Worm (Caenorhabditis elegans): ENCODE data around the gene T04A6.2.

Gene T04A6.2

DNA sequence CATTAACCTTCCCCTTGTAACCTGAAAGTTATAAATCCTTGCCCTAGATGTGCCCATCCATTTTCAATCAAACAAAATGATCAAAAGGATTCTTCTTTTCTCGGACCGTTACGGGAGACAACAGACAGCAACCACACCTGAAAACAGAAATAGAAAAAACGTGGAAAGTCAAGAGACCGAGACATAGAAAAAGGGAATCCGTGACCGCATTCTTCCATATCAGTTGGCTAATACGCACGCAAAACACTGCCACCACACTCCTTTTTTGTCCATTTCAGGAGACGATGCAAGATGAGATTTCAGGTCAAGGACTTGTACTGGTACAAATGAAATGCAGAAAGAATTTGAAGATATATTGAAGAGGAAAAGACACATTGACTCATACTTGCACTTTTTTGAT, 3.7 kb downstream of the T04A6.2 start:
- no peak for TF ChIP-seq unc-62 (GFP tag; optimal IDR thresholded peaks at IDR 0.05)

DNA sequence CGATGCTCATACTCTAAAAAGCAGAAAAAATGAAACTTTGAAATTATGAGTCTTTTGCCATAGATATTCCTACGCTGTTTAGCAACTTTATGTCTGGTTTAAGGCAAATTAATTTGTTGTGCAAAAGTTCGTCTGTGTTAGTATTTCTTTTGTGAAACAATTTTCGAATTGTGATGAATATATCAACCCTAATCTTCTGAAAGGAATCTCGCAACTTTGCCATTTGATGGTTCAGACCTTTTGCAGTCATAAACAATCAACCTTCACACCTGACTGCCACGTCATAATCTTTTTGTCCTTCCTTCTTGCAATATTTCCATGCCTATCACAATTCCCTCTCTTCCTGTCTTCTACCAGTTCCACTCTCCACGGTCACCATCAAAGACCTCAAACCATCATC, 5.2 kb downstream of the T04A6.2 start:
- no peak for TF ChIP-seq unc-62 (GFP tag; optimal IDR thresholded peaks at IDR 0.05)

DNA sequence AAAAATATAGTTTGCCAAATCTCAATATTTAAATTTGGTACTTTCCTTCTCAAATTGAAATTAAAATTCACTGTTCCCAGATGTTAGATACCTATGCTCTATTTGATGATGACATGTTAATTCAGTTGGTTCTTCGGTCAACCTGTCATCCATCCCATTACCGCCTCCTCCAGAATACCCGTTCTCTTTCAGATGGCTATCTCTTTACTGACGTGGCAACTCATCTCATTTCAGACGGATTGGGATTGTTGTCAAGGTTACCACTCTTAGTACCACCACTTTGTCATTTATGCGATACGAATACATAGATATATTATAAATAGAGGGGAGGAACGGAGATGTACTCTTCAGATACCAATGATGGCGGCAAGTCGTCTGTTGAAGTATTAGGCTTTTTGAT, 6.7 kb downstream of the T04A6.2 start:
- no peak for TF ChIP-seq unc-62 (GFP tag; optimal IDR thresholded peaks at IDR 0.05)

DNA sequence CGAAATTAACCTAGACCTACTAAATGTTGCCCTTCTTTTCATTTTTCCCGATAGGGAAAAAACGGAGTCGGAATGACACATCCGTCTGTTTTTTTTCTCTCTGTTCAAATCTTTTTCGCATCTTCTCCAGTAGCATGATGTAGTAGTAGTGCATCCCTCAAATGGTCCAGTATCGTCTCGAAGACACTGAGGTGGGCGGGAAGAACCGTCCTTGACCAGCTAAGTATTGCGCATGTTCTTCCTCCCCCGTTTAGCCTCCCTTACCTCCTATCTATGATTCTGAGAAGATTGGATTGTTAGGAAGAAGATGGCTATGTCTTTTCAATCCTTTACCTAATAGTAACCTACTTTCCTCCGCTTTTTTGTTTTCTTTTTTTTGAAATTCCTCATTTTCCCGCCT, 8.3 kb downstream of the T04A6.2 start:
- no peak for TF ChIP-seq unc-62 (GFP tag; optimal IDR thresholded peaks at IDR 0.05)

DNA sequence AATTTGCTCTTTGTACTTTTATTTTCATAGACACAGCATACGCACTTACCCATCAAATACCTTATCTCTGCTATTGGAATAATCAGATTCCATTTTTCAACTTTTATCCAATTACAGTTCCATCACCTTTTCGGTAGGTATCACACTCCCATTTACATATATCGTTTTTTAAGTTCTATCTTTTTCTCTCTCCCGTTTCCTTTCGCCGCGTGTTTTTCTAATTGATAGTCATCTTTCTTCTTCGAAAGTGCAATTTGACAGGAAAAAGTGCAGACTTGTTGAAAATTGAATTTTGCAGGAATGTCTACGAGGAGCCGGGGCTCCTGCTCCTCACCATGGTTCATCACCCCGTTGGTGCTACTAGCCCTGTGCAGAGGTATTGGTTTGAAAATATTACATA, 10.5 kb downstream of the T04A6.2 start, which contains the start of gene fbn-1:
TSS of gene fbn-1 (plus strand) at position 301 of the 400 bp plus-strand sequence.
- no peak for TF ChIP-seq unc-62 (GFP tag; optimal IDR thresholded peaks at IDR 0.05)

DNA sequence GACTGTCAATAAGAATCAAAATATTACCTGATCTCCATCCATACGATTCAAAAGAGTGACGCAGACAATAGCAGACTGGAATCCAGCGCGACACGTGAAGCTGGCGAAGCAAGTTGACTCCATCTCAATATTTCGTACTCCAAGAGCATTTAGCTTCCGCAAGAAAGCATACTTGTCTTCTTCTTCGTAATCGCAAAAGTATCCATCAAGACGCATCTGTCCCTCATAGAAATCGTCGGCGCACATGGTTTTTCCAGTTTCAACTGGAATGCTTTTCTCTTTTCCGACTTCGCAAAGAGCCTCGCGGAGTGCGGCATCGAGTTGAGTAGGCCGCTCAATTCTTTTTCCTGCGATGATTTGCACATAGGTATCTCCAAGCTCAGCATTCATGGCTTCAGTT, 26.7 kb downstream of the T04A6.2 start:
- no peak for TF ChIP-seq unc-62 (GFP tag; optimal IDR thresholded peaks at IDR 0.05)

DNA sequence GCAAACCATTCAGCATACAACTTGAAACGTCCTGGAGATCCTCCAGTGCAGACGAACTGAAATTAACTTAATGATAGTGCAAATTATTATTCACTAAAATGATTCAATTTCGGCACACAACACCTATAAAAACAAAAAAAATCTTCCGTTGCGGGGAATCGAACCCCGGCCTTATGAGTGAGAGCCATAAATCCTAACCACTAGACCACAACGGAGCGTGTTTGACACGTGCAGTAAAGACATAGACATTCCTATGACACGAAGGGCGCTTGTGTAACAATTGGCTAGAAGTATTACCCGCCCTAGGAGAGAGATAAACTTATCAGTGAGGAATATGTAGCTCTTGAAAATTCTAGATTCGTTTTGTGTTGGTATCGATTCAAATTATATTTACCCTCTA, 27.4 kb downstream of the T04A6.2 start:
- TF ChIP-seq unc-62 (GFP tag; optimal IDR thresholded peaks at IDR 0.05), result no peak

DNA sequence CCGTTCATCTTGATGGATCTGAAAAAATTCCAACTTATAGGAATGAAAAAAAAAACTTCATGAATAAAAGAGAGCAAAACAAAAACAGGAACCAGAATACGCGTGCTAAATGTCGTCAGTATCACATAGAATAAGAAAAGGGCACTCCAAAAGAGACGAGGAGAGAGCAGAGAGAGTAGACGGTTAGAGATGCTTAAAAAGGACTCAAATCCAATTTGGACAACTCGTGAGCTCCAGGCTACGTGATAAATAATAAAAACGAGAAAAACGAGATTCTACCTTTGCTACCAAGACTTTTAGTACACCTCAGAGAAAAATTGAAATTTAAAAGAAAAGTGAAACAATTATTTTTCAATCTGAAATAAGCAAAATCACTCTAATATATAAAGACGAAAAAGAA, 28.5 kb downstream of the T04A6.2 start, which contains the start of gene upp-1:
TSS of gene upp-1 (minus strand) at position 18 of the 400 bp plus-strand sequence.
- TF ChIP-seq unc-62 (GFP tag; optimal IDR thresholded peaks at IDR 0.05), result no peak

DNA sequence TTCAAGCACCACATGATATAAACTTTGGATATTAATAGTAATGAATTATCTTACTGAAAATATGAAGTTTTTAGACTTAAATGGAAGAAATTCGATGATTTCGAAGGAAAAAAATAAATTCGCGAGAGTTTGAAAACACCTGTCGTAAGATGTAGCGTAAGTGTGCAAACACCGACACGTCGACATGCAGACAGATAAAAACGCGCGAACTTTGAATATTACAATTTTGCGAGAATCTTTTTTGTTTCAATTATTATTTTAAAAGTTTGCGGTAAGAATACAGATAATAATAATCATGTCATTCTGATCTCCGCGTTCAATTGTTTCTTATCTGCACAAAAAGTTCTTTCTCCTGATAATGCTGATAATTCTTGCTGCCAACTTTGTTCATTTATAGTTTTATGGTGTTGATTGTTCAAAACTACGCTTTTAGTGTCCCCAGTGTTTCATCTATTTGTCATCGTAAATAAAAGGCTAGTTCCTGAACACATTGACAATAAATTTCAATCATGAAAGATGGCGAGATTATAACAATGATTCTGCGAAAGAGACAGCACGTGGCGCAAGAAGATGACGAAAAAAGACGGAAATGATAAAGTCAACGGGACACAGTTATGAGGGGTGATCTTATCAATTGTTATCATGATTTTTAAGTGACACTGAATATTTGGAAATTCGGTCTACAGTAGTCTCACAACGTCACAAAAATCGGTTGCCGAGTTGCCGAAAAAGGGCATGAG, 29.4 kb downstream of the T04A6.2 start:
- TF ChIP-seq unc-62 (GFP tag; optimal IDR thresholded peaks at IDR 0.05), result no peak

DNA sequence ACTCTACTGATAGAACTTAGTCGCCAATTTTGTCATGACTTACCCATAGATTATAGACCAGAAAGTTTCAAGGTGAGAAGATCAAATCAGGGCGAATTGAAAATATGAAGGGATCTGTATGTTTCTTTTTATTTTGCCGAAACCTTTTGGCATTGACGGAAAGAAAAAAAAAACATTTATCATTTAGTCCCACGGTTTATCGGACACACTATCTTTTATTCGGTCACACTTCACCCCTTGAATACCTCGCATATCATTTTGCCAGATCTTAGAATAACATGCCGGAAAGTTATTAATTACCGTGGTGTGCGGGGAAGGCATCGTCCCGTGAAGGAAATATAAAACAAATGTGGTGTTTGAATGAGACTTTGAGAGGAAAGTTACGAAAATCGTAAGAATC, 30.4 kb downstream of the T04A6.2 start:
- no peak for TF ChIP-seq unc-62 (GFP tag; optimal IDR thresholded peaks at IDR 0.05)

DNA sequence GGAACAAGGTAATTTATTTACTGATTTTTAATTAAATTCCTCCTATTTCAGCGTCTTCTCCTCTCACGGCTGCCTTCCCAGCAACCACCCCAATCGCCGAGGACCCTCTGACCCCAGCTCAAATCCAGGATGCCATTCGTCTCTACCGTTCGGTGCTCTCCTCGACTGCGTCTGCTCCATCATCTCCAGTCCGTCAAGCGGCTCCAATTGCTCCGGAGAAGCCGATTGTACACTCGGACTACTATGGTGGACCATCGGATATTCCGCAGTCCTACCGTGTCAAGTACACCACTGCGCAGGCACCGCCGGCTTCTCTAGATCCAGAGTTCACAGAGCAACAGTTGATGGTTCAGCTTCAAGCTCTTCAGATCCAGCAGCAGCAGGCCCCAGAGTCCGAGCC, 34.2 kb downstream of the T04A6.2 start:
- TF ChIP-seq unc-62 (GFP tag; optimal IDR thresholded peaks at IDR 0.05), result no peak

DNA sequence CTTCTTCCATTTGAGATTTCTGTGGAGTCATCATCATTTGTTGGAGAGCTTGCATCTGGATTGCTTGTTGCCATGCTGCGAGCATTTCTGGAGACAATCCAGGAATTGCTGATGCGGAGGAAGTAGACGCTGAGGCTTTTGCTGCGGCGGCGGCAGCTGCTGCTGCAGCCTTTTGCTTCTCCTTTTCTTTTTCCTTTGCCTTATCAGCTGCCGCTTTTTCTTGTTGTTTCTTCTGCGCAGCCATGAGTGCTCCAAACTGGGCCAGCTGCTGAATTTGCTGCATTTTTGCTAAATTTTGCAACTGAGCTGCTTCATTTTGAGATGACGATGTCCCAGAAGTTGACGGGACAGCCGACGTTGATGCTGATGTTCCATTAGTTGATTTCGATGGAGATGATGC, 40.9 kb downstream of the T04A6.2 start:
- TF ChIP-seq unc-62 (GFP tag; optimal IDR thresholded peaks at IDR 0.05), result no peak

DNA sequence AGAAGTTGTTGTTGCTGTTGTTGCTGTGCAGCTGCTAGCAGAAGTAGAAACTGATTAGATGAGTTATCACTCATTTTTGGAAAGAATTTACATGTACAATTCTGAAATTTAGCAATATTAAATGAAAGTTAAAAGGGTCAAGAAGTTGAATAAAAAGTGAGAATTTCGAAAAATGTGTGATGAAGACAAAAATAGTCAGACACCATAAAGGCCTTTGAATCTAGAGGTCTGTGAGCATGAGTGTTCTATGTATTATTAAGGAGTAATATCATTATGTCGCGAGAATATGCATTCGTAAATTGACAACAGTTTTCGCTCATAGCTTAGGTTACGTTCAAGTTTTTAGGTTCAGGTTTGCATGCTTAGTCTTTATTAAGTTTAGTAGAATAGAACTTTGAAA, 41.3 kb downstream of the T04A6.2 start, which contains the start of gene baz-2:
TSS of gene baz-2 (minus strand) at position 101 of the 400 bp plus-strand sequence.
- TF ChIP-seq unc-62 (GFP tag; optimal IDR thresholded peaks at IDR 0.05), result no peak

DNA sequence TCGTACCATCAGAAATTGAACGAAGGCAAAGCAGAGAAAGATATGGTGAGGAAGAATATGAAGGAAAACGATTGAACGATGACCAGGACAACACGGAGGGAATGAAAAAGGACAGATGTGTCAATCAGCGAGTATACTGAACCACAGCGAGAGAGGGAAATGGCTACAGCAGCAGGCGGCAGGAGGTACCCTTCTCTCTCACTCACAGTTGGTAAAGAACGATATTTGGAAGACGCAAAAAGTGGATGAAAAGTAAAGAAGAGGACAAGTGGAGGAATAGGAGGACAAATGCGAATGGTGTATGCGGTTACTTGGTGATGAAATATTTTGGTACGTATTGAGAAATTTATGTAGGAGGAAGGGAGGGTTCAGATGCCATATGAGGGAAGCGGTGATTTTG, 41.8 kb downstream of the T04A6.2 start, which contains the start of gene ZK783.7:
TSS of gene ZK783.7 (plus strand) at position 246 of the 400 bp plus-strand sequence.
- TF ChIP-seq unc-62 (GFP tag; optimal IDR thresholded peaks at IDR 0.05), result no peak

DNA sequence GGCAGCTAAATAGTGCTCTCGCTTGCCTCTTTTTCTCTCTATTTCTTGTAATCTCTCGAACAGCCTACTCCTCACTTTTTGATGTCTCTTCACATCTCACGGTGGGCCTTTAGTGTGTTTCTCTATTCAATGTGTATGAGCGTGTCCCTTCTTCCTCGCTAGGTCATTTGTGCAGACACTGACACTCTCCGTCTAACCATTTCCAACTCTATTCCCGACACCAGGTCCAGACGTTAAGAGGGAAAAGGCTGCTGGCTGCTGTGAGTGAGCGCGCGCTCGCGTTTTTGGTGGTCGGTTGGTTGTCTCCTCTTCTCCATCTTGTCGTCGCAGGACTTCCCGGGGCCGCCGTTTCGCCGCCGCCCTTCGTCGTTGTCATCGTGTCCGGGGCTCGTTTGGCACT, 44.8 kb downstream of the T04A6.2 start:
- TF ChIP-seq unc-62 (GFP tag; optimal IDR thresholded peaks at IDR 0.05), result no peak

DNA sequence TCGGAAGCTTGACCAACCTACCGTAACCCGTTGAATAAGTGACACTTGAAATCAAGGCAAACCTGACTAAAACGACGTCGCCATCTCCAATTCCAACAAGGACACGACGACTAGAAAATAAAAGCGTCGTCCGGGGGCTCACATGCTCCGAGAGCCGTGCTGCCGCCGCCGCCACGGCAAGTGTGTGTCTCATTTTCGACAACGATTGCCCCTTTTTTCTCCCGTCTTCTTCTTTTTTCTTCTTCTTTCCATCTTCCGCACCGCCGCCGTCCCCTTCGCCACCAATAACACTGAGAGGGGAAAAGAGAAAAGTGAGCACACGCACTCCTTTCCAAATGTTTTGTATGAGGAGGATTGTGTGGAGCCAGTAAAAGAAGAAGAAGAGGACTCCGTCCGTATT, 46.5 kb downstream of the T04A6.2 start:
- no peak for TF ChIP-seq unc-62 (GFP tag; optimal IDR thresholded peaks at IDR 0.05)

DNA sequence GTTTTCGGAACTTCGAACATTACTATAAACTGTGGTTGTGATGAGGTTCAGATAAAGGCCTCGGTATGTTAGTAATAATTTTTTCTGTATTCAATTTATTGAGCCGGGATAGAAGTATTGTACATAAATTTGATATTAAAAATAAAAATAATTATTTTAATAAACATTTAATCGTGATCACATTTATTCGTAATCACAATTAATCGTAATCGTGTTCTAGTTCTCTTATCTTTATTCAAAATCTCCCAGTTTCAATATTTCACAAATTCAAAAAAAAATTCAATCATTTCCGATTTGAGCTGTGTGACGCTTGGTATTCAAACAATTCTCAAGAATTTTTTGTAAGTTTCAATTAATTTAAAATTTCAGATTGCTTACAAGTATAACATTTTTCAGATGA, 47.3 kb downstream of the T04A6.2 start, which contains the start of gene lido-18:
TSS of gene lido-18 (plus strand) at position 301 of the 400 bp plus-strand sequence.
- TF ChIP-seq unc-62 (GFP tag; optimal IDR thresholded peaks at IDR 0.05), result no peak

Measured in whole organism, dauer.